Fruit fly (Drosophila melanogaster) S2 (cell line): ENCODE data around the gene gig.

Experiments
- CG8478 ChIP-seq: fragments of >200 bp; optimal IDR thresholded peaks from 2 replicates; lab custom pipeline; 2018
- CTCF ChIP-seq, 2 experiments: fragments of >200 bp; optimal IDR thresholded peaks; 2 replicates each; lab custom pipeline; 2018

DNA sequence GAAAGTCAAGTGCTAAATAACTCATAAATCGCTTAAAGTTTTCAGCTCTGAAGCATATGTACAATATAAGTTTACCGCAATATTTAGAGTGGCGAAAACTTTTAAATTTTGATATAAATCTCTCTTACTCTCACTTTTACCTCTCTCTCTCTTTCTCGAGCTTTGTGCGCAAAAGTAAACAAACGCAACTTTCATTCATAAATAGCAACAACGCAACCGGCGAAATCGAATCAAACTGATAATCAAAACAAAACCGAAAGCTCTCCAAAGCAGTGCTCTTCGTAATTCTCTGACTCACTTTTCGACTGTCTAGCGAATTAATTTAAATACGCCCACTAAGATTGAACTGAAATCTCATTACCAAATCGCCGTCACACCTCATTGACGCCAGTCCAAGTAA, 56.9 kb downstream of the gig start:
- TF ChIP-seq CG8478 (lab: Kevin White, UChicago) (no peak), CTCF (optimal IDR thresholded peaks at IDR 0.05; lab: Kevin White, UChicago) (no peak)
